Fruit fly (Drosophila melanogaster) whole organism, prepupa: ENCODE measurements around the gene CG12538.

Experiments
- CG11294 ChIP-seq: fragments of 200-800 bp; sonication (Bioruptor generic); IDR thresholded peaks from 2 replicates; pipeline ENCODE4 v1.3.6; 2022; ENCODE audit warnings: missing biosample characterization, missing genetic modification characterization
- Eip93F ChIP-seq: fragments of 200-800 bp; sonication (Bioruptor generic); optimal IDR thresholded peaks from 2 replicates; lab custom pipeline; 2016; ENCODE audit warnings: missing biosample characterization, mild to moderate bottlenecking, missing genetic modification characterization
- Met ChIP-seq: fragments of 200-800 bp; sonication (Bioruptor generic); optimal IDR thresholded peaks from 3 replicates; lab custom pipeline; 2016; ENCODE audit warnings: missing biosample characterization, missing genetic modification characterization
- Sox102F ChIP-seq: fragments of 200-800 bp; sonication (Bioruptor generic); optimal IDR thresholded peaks from 2 replicates; lab custom pipeline; 2016; ENCODE audit warnings: missing biosample characterization, mild to moderate bottlenecking, missing genetic modification characterization
- dsx ChIP-seq: fragments of 200-800 bp; optimal IDR thresholded peaks from 3 replicates; lab custom pipeline; 2019; ENCODE audit warnings: missing biosample characterization, mild to moderate bottlenecking, missing genetic modification characterization, moderate library complexity; ENCODE audit not compliant: poor library complexity, severe bottlenecking
- fkh ChIP-seq: fragments of 200-800 bp; sonication (Bioruptor generic); optimal IDR thresholded peaks from 3 replicates; lab custom pipeline; 2017; ENCODE audit warnings: missing biosample characterization, mild to moderate bottlenecking, missing genetic modification characterization, moderate library complexity
- spab ChIP-seq: fragments of 200-800 bp; sonication (Bioruptor generic); optimal IDR thresholded peaks from 2 replicates; lab custom pipeline; 2017; ENCODE audit warnings: missing biosample characterization, mild to moderate bottlenecking, missing genetic modification characterization, missing genetic modification reagents
- svp ChIP-seq: fragments of 200-800 bp; sonication (Bioruptor generic); peaks from one replicate; lab custom pipeline; 2016; ENCODE audit warnings: missing biosample characterization, missing genetic modification characterization

DNA sequence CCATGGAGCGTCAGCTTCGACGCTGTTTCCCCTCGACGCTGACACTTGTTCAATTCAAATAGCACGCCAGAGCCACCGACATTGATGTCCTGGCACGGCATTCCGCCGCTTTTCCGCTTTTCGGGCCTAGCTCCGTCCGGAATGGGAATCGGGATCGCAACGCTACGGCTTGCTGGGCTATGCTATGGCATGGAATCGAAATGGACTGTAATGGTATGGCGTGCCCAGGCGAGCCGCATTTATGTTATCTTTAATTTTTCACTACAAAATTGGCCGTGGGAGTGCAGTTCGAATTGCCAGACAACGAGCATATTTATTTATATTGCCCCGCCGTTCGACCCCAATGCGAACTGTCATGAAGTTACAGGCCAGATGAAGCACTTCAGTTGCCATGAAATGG, at the start of gene CG12538:
- TF ChIP-seq Eip93F (GFP tag; lab: Kevin White, UChicago) (no peak), Met (GFP tag; lab: Kevin White, UChicago) (no peak), Sox102F (no peak), svp (GFP tag; lab: Kevin White, UChicago) (no peak), dsx (GFP tag; lab: Kevin White, UChicago) (no peak), CG11294 (no peak), spab (GFP tag; lab: Kevin White, UChicago) (no peak), fkh (GFP tag; lab: Kevin White, UChicago) (no peak)
